Worm (Caenorhabditis elegans): ENCODE results near the gene F43D2.7.

F43D2.7 gene

DNA sequence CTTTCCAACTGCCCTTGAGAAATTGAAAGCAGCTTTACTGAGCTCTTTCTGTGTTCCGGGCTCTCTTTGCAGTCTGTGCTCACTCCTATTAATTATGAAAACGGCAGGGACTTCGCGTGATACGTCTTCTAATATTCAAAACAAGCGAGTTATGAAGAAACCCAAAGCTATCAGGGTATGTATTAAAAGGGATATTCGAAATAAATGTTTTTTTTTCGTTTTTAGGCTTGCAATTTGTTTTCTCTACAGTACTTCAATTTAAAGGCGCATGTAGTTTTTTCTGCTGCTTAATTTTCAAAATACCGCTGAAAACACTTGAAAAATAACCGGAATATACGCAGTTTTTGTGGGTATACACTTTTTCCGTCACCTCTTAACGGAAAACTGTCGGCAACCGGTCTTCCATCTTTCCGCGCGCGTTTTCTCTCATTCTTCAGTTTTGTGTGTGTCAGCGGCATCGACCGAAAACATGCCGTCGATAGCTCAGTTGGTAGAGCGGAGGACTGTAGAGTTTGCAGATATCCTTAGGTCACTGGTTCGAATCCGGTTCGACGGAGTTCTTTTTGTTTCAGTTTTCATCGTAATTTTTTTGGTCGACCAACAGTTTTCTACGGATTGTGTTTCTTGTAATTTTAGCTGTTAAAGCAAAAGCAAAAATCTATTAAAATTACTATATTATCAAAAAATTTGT is 49.2 kb upstream of the F43D2.7 start, which contains the start of gene gasr-8 (continued):
- TF ChIP-seq arid-1 (GFP tag; conservative IDR thresholded peaks at IDR 0.05) (0 out of 2 replicates have a peak, but pooled peaks have one; percentile 42), nhr-102 (tag; optimal IDR thresholded peaks at IDR 0.05) (peak; percentile 3), aha-1 (tag) (peak; percentile 35), dmd-6 (GFP tag; IDR thresholded peaks at IDR 0.05) (peak; percentile 39), mep-1 (tag; optimal IDR thresholded peaks at IDR 0.05) (no peak), mdt-29 (GFP tag; IDR thresholded peaks at IDR 0.05) (no peak), Y48G9A.11 (GFP tag; IDR thresholded peaks at IDR 0.05) (peak; percentile 29; the same call in 1 of the 2 replicates), nhr-76 (tag; optimal IDR thresholded peaks at IDR 0.05) (no peak), mes-2 (tag; optimal IDR thresholded peaks at IDR 0.05; ENCODE audit: poor library complexity, severe bottlenecking) (peak; percentile 68), nhr-10 (tag; optimal IDR thresholded peaks at IDR 0.05) (no peak), lin-1 (GFP tag; IDR thresholded peaks at IDR 0.05) (peak; percentile 69), ceh-32 (tag; optimal IDR thresholded peaks at IDR 0.05; ENCODE audit: poor library complexity) (no peak)

ce11 chrV:14688097-14688912 is 48.3 kb upstream of the F43D2.7 start, which contains the start of gene C47E8.11:
Gene C47E8.11 (plus strand): TSS chrV:14688616.
- TF ChIP-seq dmd-9 (GFP tag; IDR thresholded peaks at IDR 0.05) (no peak), F10B5.3 (tag; optimal IDR thresholded peaks at IDR 0.05) (no peak), unc-130 (GFP tag; optimal IDR thresholded peaks at IDR 0.05) (no peak), snpc-1.2 (GFP tag; IDR thresholded peaks at IDR 0.05) (peak; percentile 50), daf-16 (GFP tag; optimal IDR thresholded peaks at IDR 0.05) (no peak), daf-16 (tag; optimal IDR thresholded peaks at IDR 0.05) (peak; percentile 86), hlh-30 (tag; optimal IDR thresholded peaks at IDR 0.05; ENCODE audit: insufficient read depth) (no peak), aha-1 (tag) (peak; percentile 98), lin-29 (GFP tag; IDR thresholded peaks at IDR 0.05) (peak; percentile 31; the same call in 1 of the 2 replicates), unc-39 (tag; optimal IDR thresholded peaks at IDR 0.05) (no peak), ceh-32 (tag; optimal IDR thresholded peaks at IDR 0.05; ENCODE audit: poor library complexity) (no peak), mep-1 (tag; optimal IDR thresholded peaks at IDR 0.05) (peak; percentile 80), hmg-1.1 (GFP tag; IDR thresholded peaks at IDR 0.05) (peak; percentile 39), unc-62 (GFP tag; optimal IDR thresholded peaks at IDR 0.05 in 1 of 2) (no peak), unc-62 (tag; optimal IDR thresholded peaks at IDR 0.05) (no peak), daf-8 (GFP tag; IDR thresholded peaks at IDR 0.05) (no peak), mes-2 (tag; optimal IDR thresholded peaks at IDR 0.05; ENCODE audit: poor library complexity, severe bottlenecking) (no peak), pqm-1 (tag; optimal IDR thresholded peaks at IDR 0.05) (no peak), set-16 (GFP tag; IDR thresholded peaks at IDR 0.05) (peak; percentile 39), spr-3 (GFP tag; optimal IDR thresholded peaks at IDR 0.05) (peak; percentile 27), nhr-237 (tag; optimal IDR thresholded peaks at IDR 0.05) (no peak), F26F4.8 (GFP tag; conservative IDR thresholded peaks at IDR 0.05) (peak; percentile 48; the same call in 1 of the 2 replicates), hlh-11 (tag; optimal IDR thresholded peaks at IDR 0.05) (peak; percentile 58), ztf-11 (tag; optimal IDR thresholded peaks at IDR 0.05) (no peak), hif-1 (tag; optimal IDR thresholded peaks at IDR 0.05) (no peak), fkh-10 (GFP tag; optimal IDR thresholded peaks at IDR 0.05) (no peak), Y48G9A.11 (GFP tag; IDR thresholded peaks at IDR 0.05) (peak; percentile 64; the same call in 1 of the 2 replicates), madf-9 (GFP tag; conservative IDR thresholded peaks at IDR 0.05) (peak; percentile 2; the same call in 1 of the 2 replicates), nhr-11 (tag; optimal IDR thresholded peaks at IDR 0.05) (no peak), attf-4 (tag; optimal IDR thresholded peaks at IDR 0.05) (no peak), lin-15B (tag; optimal IDR thresholded peaks at IDR 0.05) (no peak), ceh-44 (GFP tag; IDR thresholded peaks at IDR 0.05) (no peak), lsy-2 (tag; optimal IDR thresholded peaks at IDR 0.05) (peak in 1 of 2 experiments; percentile 87), mxl-2 (GFP tag; conservative IDR thresholded peaks at IDR 0.05) (no peak), dve-1 (tag; optimal IDR thresholded peaks at IDR 0.05; ENCODE audit: insufficient read depth) (peak; percentile 65), gei-8 (GFP tag; optimal IDR thresholded peaks at IDR 0.05) (no peak), nhr-77 (tag; optimal IDR thresholded peaks at IDR 0.05) (no peak), zag-1 (tag; optimal IDR thresholded peaks at IDR 0.05) (no peak), mdl-1 (tag; optimal IDR thresholded peaks at IDR 0.05) (no peak)

Data from whole organism, L4 larva.